Worm (Caenorhabditis elegans) whole organism, late embryonic: ENCODE results near the gene Y64H9A.2.
A peak's percentile ranks its signal among the peaks of the same experiment; 100 is the strongest.

ENCODE experiments used
- C08G9.2 ChIP-seq: sonication (generic microtip); optimal IDR thresholded peaks from 2 replicates; lab custom pipeline; 2016; ENCODE audit warnings: mild to moderate bottlenecking, missing genetic modification characterization, moderate library complexity, missing compliant biosample characterization
- C38D4.7 ChIP-seq: fragments of 200-800 bp; sonication (Bioruptor generic); optimal IDR thresholded peaks from 2 replicates; lab custom pipeline; 2018; ENCODE audit warnings: mild to moderate bottlenecking, missing genetic modification characterization, moderate library complexity, missing compliant biosample characterization
- K09A11.1 ChIP-seq: sonication (generic microtip); optimal IDR thresholded peaks from 2 replicates; lab custom pipeline; 2017; ENCODE audit warnings: antibody characterized with exemption, mild to moderate bottlenecking, missing genetic modification characterization, missing compliant biosample characterization; ENCODE audit not compliant: insufficient read depth
- ahr-1 ChIP-seq: sonication (generic microtip); optimal IDR thresholded peaks from 2 replicates; lab custom pipeline; 2016; ENCODE audit warnings: missing genetic modification characterization, missing compliant biosample characterization
- ama-1 ChIP-seq: fragments of 150-350 bp; optimal IDR thresholded peaks from 2 replicates; lab custom pipeline; 2014
- ceh-14 ChIP-seq: sonication (generic microtip); optimal IDR thresholded peaks from 2 replicates; lab custom pipeline; 2016; ENCODE audit warnings: missing genotype, missing genetic modification characterization, missing compliant biosample characterization
- ceh-18 ChIP-seq: sonication (generic microtip); optimal IDR thresholded peaks from 2 replicates; lab custom pipeline; 2016; ENCODE audit warnings: missing genetic modification characterization, missing compliant biosample characterization
- ceh-19 ChIP-seq: fragments of 200-800 bp; sonication (Bioruptor generic); optimal IDR thresholded peaks from 2 replicates; lab custom pipeline; 2018; ENCODE audit warnings: mild to moderate bottlenecking, missing genetic modification characterization, missing compliant biosample characterization
- ceh-2 ChIP-seq: sonication (generic microtip); optimal IDR thresholded peaks from 2 replicates; lab custom pipeline; 2016; ENCODE audit warnings: missing genotype, missing genetic modification characterization, missing compliant biosample characterization
- ceh-34 ChIP-seq: sonication (generic microtip); optimal IDR thresholded peaks from 2 replicates; lab custom pipeline; 2016; ENCODE audit warnings: mild to moderate bottlenecking, missing genetic modification characterization, missing compliant biosample characterization
- ceh-45 ChIP-seq: fragments of 200-800 bp; sonication (Bioruptor generic); IDR thresholded peaks from 2 replicates; pipeline ENCODE4 v1.3.6; 2022; ENCODE audit warnings: missing genetic modification reagents, missing genetic modification characterization, missing compliant biosample characterization
- ceh-6 ChIP-seq: fragments of 200-800 bp; sonication (Bioruptor generic); optimal IDR thresholded peaks from 2 replicates; lab custom pipeline; 2018; ENCODE audit warnings: mild to moderate bottlenecking, missing genetic modification characterization, missing compliant biosample characterization
- dmd-4 ChIP-seq: sonication (generic microtip); optimal IDR thresholded peaks from 2 replicates; lab custom pipeline; 2016; ENCODE audit warnings: borderline replicate concordance, missing genetic modification characterization, missing compliant biosample characterization
- dve-1 ChIP-seq: sonication (generic microtip); optimal IDR thresholded peaks from 2 replicates; lab custom pipeline; 2017; ENCODE audit warnings: antibody characterized with exemption, mild to moderate bottlenecking, missing genetic modification characterization, missing compliant biosample characterization
- elt-2 ChIP-seq: sonication (generic microtip); optimal IDR thresholded peaks from 2 replicates; lab custom pipeline; 2016; ENCODE audit warnings: missing genetic modification reagents, missing genetic modification characterization, missing compliant biosample characterization
- elt-4 ChIP-seq: sonication (generic microtip); optimal IDR thresholded peaks from 2 replicates; lab custom pipeline; 2016; ENCODE audit warnings: missing genetic modification characterization, missing compliant biosample characterization
- eyg-1 ChIP-seq: sonication (generic microtip); optimal IDR thresholded peaks from 2 replicates; lab custom pipeline; 2016; ENCODE audit warnings: missing genotype, missing genetic modification characterization, missing compliant biosample characterization
- fax-1 ChIP-seq: sonication (generic microtip); optimal IDR thresholded peaks from 2 replicates; lab custom pipeline; 2016; ENCODE audit warnings: missing genotype, missing genetic modification characterization, missing compliant biosample characterization
- fkh-6 ChIP-seq: sonication (generic microtip); optimal IDR thresholded peaks from 2 replicates; lab custom pipeline; 2016; ENCODE audit warnings: missing genetic modification characterization, missing compliant biosample characterization
- gmeb-2 ChIP-seq: sonication (generic microtip); optimal IDR thresholded peaks from 2 replicates; lab custom pipeline; 2016; ENCODE audit warnings: missing genetic modification characterization, inconsistent platforms, missing compliant biosample characterization
- hlh-15 ChIP-seq: sonication (generic microtip); optimal IDR thresholded peaks from 2 replicates; lab custom pipeline; 2016; ENCODE audit warnings: missing genetic modification characterization, missing compliant biosample characterization
- hlh-30 ChIP-seq: sonication (generic microtip); optimal IDR thresholded peaks from 2 replicates; lab custom pipeline; 2017; ENCODE audit warnings: antibody characterized with exemption, missing genetic modification characterization, missing compliant biosample characterization; ENCODE audit not compliant: insufficient read depth
- hlh-6 ChIP-seq: sonication (generic microtip); optimal IDR thresholded peaks from 2 replicates; lab custom pipeline; 2016; ENCODE audit warnings: missing genotype, missing genetic modification characterization, missing compliant biosample characterization
- hlh-8 ChIP-seq: sonication (generic microtip); optimal IDR thresholded peaks from 2 replicates; lab custom pipeline; 2016; ENCODE audit warnings: missing genotype, missing genetic modification characterization, missing compliant biosample characterization
- lim-6 ChIP-seq: sonication (generic microtip); optimal IDR thresholded peaks from 2 replicates; lab custom pipeline; 2016; ENCODE audit warnings: missing genetic modification characterization, missing compliant biosample characterization
- mec-3 ChIP-seq: sonication (generic microtip); optimal IDR thresholded peaks from 2 replicates; lab custom pipeline; 2016; ENCODE audit warnings: borderline replicate concordance, missing genetic modification characterization, missing compliant biosample characterization
- nhr-11 ChIP-seq: fragments of 150-350 bp; optimal IDR thresholded peaks from 2 replicates; lab custom pipeline; 2014; ENCODE audit warnings: missing biosample characterization, missing genetic modification characterization
- npax-4 ChIP-seq: sonication (generic microtip); optimal IDR thresholded peaks from 2 replicates; lab custom pipeline; 2016; ENCODE audit warnings: missing genetic modification characterization, missing compliant biosample characterization
- pros-1 ChIP-seq: fragments of 150-350 bp; optimal IDR thresholded peaks from 2 replicates; lab custom pipeline; 2014; ENCODE audit warnings: missing biosample characterization, missing genetic modification reagents, missing genetic modification characterization
- sdc-2 ChIP-seq: sonication (generic microtip); optimal IDR thresholded peaks from 2 replicates; lab custom pipeline; 2016; ENCODE audit warnings: missing genotype, missing genetic modification characterization, missing compliant biosample characterization
- tbx-2 ChIP-seq: sonication (generic microtip); optimal IDR thresholded peaks from 2 replicates; lab custom pipeline; 2016; ENCODE audit warnings: missing genetic modification characterization, missing compliant biosample characterization
- ttx-3 ChIP-seq: sonication (generic microtip); optimal IDR thresholded peaks from 2 replicates; lab custom pipeline; 2016; ENCODE audit warnings: missing genetic modification reagents, missing genetic modification characterization, missing compliant biosample characterization
- unc-42 ChIP-seq: sonication (generic microtip); optimal IDR thresholded peaks from 2 replicates; lab custom pipeline; 2016; ENCODE audit warnings: missing genotype, missing genetic modification characterization, missing compliant biosample characterization
- unc-86 ChIP-seq: sonication (generic microtip); optimal IDR thresholded peaks from 2 replicates; lab custom pipeline; 2016; ENCODE audit warnings: missing genetic modification characterization, missing compliant biosample characterization

Y64H9A.2 gene

DNA sequence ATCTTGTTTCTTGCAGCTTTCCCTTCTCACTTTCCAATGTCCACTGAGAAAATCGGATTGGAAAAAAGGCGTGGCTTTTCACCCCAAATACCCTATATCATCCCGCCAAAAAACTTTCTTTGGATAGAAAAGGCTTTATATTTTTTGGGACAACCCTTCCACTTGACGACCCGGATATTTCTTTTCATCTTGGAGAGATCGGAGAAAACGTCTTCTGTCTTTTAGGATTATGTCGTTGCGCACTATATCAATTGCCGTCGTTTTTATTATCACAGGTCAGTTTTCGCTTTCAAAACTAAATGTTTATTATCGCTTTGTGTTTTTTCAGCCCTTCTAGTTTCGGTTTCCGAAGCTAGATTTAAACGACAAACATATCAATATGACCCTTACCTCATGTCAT is at the start of gene Y64H9A.2:
Y64H9A.2 (plus strand) TSS at position 90 of the 400 bp plus-strand sequence.
- TF ChIP-seq fkh-6 (no peak), hlh-6 (tag; lab: Kevin White, UChicago) (no peak), ceh-34 (tag; lab: Kevin White, UChicago) (no peak), hlh-8 (tag; lab: Kevin White, UChicago) (no peak), C08G9.2 (tag; lab: Kevin White, UChicago) (no peak)

DNA sequence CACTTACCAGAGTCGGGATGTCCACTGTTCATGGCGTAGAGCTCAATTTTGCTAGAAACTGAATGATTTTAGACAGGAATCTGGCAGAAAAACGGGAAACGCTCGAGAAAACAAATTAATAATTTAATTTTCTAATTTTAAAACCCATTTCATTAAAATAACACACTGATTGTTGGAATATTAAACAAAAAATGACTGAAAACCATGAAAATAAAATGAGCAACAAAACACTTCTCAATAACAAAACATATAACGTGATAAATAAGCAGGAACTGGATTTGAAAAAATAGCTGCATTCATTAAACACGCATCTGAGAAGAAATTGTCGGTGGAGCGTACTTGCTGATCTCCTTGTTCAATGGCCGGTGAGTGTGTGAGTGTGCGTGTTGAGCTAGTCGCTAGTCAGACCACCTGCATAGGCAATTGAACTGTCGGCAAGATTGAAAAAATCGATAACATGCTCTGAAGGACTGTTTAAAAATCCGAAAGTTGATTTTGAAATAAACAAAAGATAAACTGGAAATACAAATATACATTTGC is 46.2 kb upstream of the Y64H9A.2 start, which contains the start of gene ZC8.6:
ZC8.6 (minus strand) TSS at position 51 of the 540 bp plus-strand sequence.
- no peak for TF ChIP-seq npax-4 (tag; lab: Kevin White, UChicago)
- no peak for TF ChIP-seq hlh-30 (tag; lab: Kevin White, UChicago)
- no peak for TF ChIP-seq dve-1 (tag; lab: Kevin White, UChicago)
- peak; percentile 0 for TF ChIP-seq unc-42 (tag; lab: Kevin White, UChicago)
- TF ChIP-seq sdc-2 (tag; lab: Kevin White, UChicago), result peak; percentile 13

DNA sequence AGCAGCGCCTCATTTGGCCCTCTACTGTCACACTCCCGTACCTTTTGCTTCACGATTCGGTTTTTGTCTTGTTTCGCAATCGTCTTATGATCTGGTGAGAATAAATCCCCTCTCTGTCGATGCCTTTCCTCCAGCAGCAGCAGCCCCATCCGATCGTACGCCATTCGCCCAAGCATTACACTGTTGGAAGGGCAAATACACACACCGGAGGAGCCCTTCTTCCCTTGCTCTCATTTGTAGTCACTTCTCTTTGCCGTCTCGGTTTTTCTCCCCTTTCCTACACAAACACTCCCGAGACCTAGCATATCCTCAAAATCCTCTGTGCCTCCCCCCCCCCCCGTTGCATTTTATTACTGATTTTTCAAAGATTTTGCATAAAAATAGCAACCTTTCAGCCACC is 44.9 kb upstream of the Y64H9A.2 start, which contains the start of gene set-30:
set-30 (plus strand) TSS at position 396 of the 400 bp plus-strand sequence.
- TF ChIP-seq gmeb-2 (no peak), sdc-2 (tag; lab: Kevin White, UChicago) (peak; percentile 38), ceh-34 (tag; lab: Kevin White, UChicago) (peak; percentile 7), tbx-2 (tag; lab: Kevin White, UChicago) (no peak), unc-86 (no peak), ceh-2 (tag; lab: Kevin White, UChicago) (no peak), ahr-1 (tag; lab: Kevin White, UChicago) (no peak), ceh-14 (no peak), hlh-6 (tag; lab: Kevin White, UChicago) (peak; percentile 26), nhr-11 (tag; lab: Kevin White, UChicago) (no peak), fkh-6 (no peak), K09A11.1 (tag; lab: Kevin White, UChicago) (no peak), ama-1 (lab: Kevin White, UChicago) (no peak), ceh-6 (GFP tag; lab: Kevin White, UChicago) (no peak), C38D4.7 (GFP tag; lab: Kevin White, UChicago) (no peak), ceh-45 (GFP tag; lab: Robert Waterston, UW) (no peak), elt-4 (tag; lab: Kevin White, UChicago) (no peak)
- TF ChIP-seq, all 69 proteins: peak for 3

DNA sequence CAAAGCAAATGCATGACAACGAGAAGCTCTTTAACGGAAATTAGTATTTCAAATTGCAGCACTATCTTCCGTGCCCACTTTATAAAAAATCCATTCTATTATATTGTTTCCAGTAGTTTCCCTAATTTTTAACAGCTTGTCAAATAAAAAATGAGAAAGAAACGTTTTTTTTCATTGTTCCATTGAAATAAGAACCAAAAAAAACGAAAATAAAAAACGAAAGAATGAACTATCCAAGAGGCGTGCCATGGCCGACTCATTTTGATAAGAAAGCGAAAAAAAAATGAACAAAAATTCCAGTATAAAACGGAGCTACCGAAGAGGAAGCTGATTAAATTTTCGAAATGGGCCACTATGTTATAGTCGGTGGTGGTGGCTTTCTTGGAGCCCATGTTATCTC is 38.8 kb upstream of the Y64H9A.2 start, which contains the start of gene hsd-2:
hsd-2 (plus strand) TSS at position 301 of the 400 bp plus-strand sequence.
- TF ChIP-seq ceh-19 (GFP tag; lab: Kevin White, UChicago) (no peak), unc-86 (no peak), mec-3 (no peak), fax-1 (no peak), npax-4 (tag; lab: Kevin White, UChicago) (no peak), sdc-2 (tag; lab: Kevin White, UChicago) (no peak), eyg-1 (tag; lab: Kevin White, UChicago) (no peak), dmd-4 (tag; lab: Kevin White, UChicago) (no peak), lim-6 (no peak), ceh-2 (tag; lab: Kevin White, UChicago) (no peak), ttx-3 (tag; lab: Kevin White, UChicago) (no peak), dve-1 (tag; lab: Kevin White, UChicago) (no peak), pros-1 (tag; lab: Kevin White, UChicago) (no peak), gmeb-2 (no peak), ceh-18 (no peak), hlh-15 (tag; lab: Kevin White, UChicago) (no peak)

DNA sequence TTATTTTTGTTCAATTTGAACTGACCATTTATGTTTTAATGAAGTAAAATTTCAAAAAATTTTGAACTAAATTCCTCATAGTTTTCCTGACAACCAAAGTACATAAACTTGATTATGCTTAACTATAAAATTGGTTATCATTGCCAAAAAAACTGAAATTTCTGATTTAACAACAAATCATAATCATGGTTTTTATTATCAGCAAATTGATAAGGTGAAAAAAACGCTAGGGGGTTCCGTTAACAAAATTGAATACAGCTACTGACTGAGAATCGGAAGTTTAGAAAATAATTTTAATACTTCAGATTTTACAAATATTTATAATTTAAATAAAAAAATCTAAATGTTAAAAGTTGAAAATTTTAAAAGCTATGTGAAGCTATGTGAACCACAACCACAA is 36.8 kb upstream of the Y64H9A.2 start:
- TF ChIP-seq eyg-1 (tag; lab: Kevin White, UChicago), result no peak
- peak; percentile 41 for TF ChIP-seq elt-2 (tag; lab: Kevin White, UChicago)
